Worm (Caenorhabditis elegans): ENCODE results near the gene F12E12.2.

Gene F12E12.2

DNA sequence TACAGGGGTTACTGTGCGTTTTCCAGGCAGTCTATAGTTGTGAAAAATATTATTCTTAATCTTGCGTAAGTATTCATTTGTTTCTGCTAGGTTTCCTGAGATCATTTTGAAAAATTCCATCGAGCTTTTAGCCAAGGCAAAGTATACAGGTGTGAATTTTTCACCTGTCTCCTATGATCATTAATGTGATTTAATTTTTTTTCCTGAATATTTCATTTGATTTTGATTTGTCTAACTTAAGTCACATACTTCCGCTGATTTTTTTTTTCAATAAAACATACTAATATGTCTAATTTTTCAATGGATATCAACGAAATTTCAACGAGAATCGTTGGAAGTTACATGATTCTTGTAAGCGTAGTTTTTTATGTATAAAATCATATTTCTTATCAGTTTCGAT lies 34.4 kb upstream of the F12E12.2 start, which contains the start of gene srx-108:
Gene srx-108 (plus strand): TSS at position 301 of the 400 bp plus-strand sequence.
- TF ChIP-seq blmp-1 (tag; optimal IDR thresholded peaks at IDR 0.05; ENCODE audit: insufficient read depth) (no peak), aly-2 (tag; optimal IDR thresholded peaks at IDR 0.05) (no peak), sem-4 (tag; optimal IDR thresholded peaks at IDR 0.05) (no peak)

DNA sequence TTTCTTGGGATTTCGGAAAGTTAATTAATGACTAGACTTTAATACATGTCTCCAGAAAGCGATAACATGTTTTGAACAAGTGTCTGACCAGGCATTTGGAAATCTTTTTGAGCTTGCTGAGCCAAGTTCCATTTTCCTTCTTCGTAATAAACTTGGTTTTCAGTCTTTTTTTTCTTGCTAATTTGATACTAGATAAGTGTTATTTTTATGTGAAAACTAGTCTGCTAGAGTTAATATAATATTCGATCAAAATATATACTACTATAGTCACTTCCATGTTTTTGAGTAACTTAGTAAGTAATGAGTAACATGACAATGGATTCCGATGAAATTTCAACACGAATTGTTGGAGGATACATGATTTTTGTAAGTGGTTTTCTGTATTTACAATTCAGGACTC lies 30.5 kb upstream of the F12E12.2 start, which contains the start of gene srx-110:
Gene srx-110 (plus strand): TSS at position 301 of the 400 bp plus-strand sequence.
- TF ChIP-seq sem-4 (tag; optimal IDR thresholded peaks at IDR 0.05) (no peak), fos-1 (tag; optimal IDR thresholded peaks at IDR 0.05) (no peak), ceh-82 (tag; optimal IDR thresholded peaks at IDR 0.05) (no peak), gmeb-1 (tag; optimal IDR thresholded peaks at IDR 0.05) (no peak), mdl-1 (tag; optimal IDR thresholded peaks at IDR 0.05) (no peak), ztf-4 (tag; optimal IDR thresholded peaks at IDR 0.05) (no peak), sma-3 (GFP tag; optimal IDR thresholded peaks at IDR 0.05) (no peak), nhr-25 (tag; optimal IDR thresholded peaks at IDR 0.05) (no peak), ceh-16 (tag; optimal IDR thresholded peaks at IDR 0.05) (no peak), nhr-11 (tag; optimal IDR thresholded peaks at IDR 0.05) (no peak), nhr-23 (tag; optimal IDR thresholded peaks at IDR 0.05) (no peak), mab-5 (tag; optimal IDR thresholded peaks at IDR 0.05) (no peak), egl-27 (tag; optimal IDR thresholded peaks at IDR 0.05) (no peak), unc-55 (GFP tag; optimal IDR thresholded peaks at IDR 0.05) (no peak), unc-39 (tag; optimal IDR thresholded peaks at IDR 0.05) (no peak)

DNA sequence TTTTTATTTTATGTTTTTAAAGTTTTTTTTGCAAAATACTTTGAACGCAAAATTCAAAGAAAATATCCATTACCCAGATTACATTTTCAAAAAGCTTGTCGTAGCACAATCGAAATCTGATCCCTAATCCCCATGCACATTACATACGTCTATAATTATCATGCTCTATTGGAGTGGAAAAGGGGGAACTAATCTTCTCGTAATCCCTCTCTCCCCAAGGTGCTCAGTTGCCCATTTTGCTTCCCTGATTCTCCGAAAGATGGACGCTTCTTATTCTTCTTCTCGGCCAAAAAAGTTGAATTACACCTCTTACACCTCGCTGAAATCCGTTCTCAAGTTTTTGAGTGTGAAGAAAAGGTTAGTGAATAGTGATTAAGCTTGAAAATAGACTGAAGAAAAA lies 28.7 kb upstream of the F12E12.2 start, which contains the start of gene fbxc-53:
Gene fbxc-53 (plus strand): TSS at position 245 of the 400 bp plus-strand sequence.
- TF ChIP-seq nhr-237 (tag; optimal IDR thresholded peaks at IDR 0.05) = no peak
- TF ChIP-seq sma-3 (GFP tag; optimal IDR thresholded peaks at IDR 0.05) = no peak
- no peak for TF ChIP-seq unc-62 (GFP tag; optimal IDR thresholded peaks at IDR 0.05)
- no peak for TF ChIP-seq nhr-129 (tag; optimal IDR thresholded peaks at IDR 0.05)
- no peak for TF ChIP-seq fos-1 (tag; optimal IDR thresholded peaks at IDR 0.05)
- TF ChIP-seq R02D3.7 (tag; optimal IDR thresholded peaks at IDR 0.05) = no peak
- TF ChIP-seq ama-1 (optimal IDR thresholded peaks at IDR 0.05) = no peak
- TF ChIP-seq ztf-11 (tag; optimal IDR thresholded peaks at IDR 0.05) = no peak
- no peak for TF ChIP-seq zag-1 (tag; optimal IDR thresholded peaks at IDR 0.05)
- TF ChIP-seq F13H6.1 (tag; optimal IDR thresholded peaks at IDR 0.05) = no peak
- no peak for TF ChIP-seq Y55F3AM.14 (GFP tag; optimal IDR thresholded peaks at IDR 0.05)
- TF ChIP-seq ztf-1 (GFP tag; conservative IDR thresholded peaks at IDR 0.05) = no peak
- TF ChIP-seq nhr-12 (tag; optimal IDR thresholded peaks at IDR 0.05) = no peak
- TF ChIP-seq mbf-1 (tag; optimal IDR thresholded peaks at IDR 0.05) = no peak
- no peak for TF ChIP-seq nhr-21 (tag; optimal IDR thresholded peaks at IDR 0.05)
- TF ChIP-seq dmd-4 (tag; optimal IDR thresholded peaks at IDR 0.05) = no peak

DNA sequence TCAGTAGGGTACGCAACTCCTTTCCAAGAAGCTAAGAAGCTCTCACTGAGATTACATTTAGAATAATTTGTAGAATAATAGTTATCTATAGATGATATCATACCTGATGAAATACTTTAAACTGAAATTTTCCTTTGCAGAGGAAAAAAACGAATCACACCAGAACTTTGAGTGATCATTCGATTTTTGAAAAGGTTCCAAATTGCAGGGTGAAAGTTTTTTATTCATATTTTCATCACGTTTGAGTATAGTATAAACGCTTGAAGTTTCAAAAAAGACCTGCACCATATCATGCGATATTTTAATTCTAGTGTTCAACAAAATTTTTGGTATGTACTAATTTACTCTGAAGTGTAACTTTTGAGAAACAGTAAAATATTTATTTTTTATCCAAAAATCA lies 25.2 kb upstream of the F12E12.2 start, which contains the start of gene srh-100:
Gene srh-100 (minus strand): TSS at position 101 of the 400 bp plus-strand sequence.
- TF ChIP-seq unc-55 (GFP tag; optimal IDR thresholded peaks at IDR 0.05) (no peak), unc-62 (GFP tag; optimal IDR thresholded peaks at IDR 0.05) (no peak), mbf-1 (tag; optimal IDR thresholded peaks at IDR 0.05) (no peak), nhr-129 (tag; optimal IDR thresholded peaks at IDR 0.05) (no peak), crh-2 (tag; optimal IDR thresholded peaks at IDR 0.05) (no peak), ZK546.5 (tag; optimal IDR thresholded peaks at IDR 0.05) (no peak), nhr-6 (tag; optimal IDR thresholded peaks at IDR 0.05) (no peak), ceh-16 (tag; optimal IDR thresholded peaks at IDR 0.05) (no peak), dmd-4 (tag; optimal IDR thresholded peaks at IDR 0.05) (no peak), lin-13 (GFP tag; optimal IDR thresholded peaks at IDR 0.05) (no peak), ceh-82 (tag; optimal IDR thresholded peaks at IDR 0.05) (no peak), skn-1 (tag; optimal IDR thresholded peaks at IDR 0.05) (no peak), ama-1 (optimal IDR thresholded peaks at IDR 0.05) (no peak), ztf-11 (tag; optimal IDR thresholded peaks at IDR 0.05) (no peak), sma-9 (GFP tag; optimal IDR thresholded peaks at IDR 0.05) (no peak), sma-9 (tag; optimal IDR thresholded peaks at IDR 0.05) (no peak), nhr-25 (tag; optimal IDR thresholded peaks at IDR 0.05) (no peak)
